Fruit fly (Drosophila melanogaster): ENCODE measurements around the gene Adhr.

The Adhr gene

DNA sequence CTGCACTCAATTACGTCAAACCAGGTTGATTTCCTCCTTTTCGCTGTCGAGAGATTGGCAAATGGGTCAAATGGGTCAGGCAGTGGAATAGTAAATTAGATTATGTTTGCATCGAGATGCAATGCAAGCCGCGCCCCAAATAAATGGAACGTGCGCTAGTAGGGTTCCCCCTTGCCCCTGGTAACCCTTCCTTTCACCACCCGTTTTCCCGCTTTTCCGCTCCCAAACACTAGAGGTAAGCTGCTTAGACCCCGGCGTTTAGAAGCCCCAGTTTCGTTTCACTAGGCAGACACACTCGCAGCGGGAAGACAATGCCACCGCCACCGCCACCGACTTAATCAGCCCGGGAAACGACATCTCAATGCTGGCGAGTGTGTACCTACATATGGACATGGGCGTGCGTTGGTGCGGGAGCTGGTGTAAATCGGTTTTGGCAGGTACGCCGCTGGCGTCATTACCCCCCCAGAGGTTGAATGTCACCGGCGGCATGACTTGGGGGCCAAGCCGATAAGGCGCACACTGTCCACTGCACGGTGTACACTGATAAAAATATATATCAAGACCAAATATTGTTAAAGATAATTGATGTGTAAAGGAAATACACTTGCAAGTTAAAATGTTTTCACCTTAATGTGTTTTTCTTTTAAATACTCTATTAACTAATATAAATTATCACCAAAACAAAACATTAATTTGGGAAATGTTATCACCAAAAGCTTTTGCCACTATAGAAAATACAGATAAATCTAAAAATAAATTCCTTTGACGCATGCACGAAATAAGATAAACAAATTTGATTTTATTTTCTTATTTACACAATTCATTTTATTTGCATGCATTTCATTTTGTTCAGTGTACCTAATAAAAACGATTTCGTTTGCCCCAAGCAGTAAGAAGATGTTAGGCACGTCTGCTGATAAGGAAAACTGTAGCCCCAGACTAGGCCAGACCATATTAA, 2.1 kb upstream of the Adhr start (continued):
- peak; percentile 55 for TF ChIP-seq CG15514 (GFP tag; optimal IDR thresholded peaks at IDR 0.05)
- 0 out of 4 replicates have a peak, but pooled peaks have one; percentile 37 for TF ChIP-seq chinmo (GFP tag; IDR thresholded peaks at IDR 0.05; ENCODE audit: partially characterized antibody)
- TF ChIP-seq onecut (GFP tag; IDR thresholded peaks at IDR 0.05), result peak; percentile 44; the same call in 1 of the 2 replicates
- TF ChIP-seq CG12769 (tag; optimal IDR thresholded peaks at IDR 0.05), result peak; percentile 68
- peak; percentile 66 for TF ChIP-seq CG17568 (GFP tag; optimal IDR thresholded peaks at IDR 0.05)
- no peak for TF ChIP-seq CG2129 (GFP tag; IDR thresholded peaks at IDR 0.05; ENCODE audit: partially characterized antibody)
- TF ChIP-seq Nf-YA (GFP tag; IDR thresholded peaks at IDR 0.05), result 0 out of 2 replicates have a peak, but pooled peaks have one; percentile 8
- no peak for TF ChIP-seq CG5953 (GFP tag; IDR thresholded peaks at IDR 0.05)
- TF ChIP-seq amos (GFP tag; IDR thresholded peaks at IDR 0.05; ENCODE audit: partially characterized antibody), result no peak
- TF ChIP-seq CG6683 (GFP tag; optimal IDR thresholded peaks at IDR 0.05), result peak; percentile 73
- no peak for TF ChIP-seq fd64A (GFP tag; optimal IDR thresholded peaks at IDR 0.05)
- peak; percentile 30; the same call in 1 of the 2 replicates for TF ChIP-seq Ravus (GFP tag; IDR thresholded peaks at IDR 0.05)
- peak; percentile 84 for TF ChIP-seq gcm (GFP tag; optimal IDR thresholded peaks at IDR 0.05)
- no peak for TF ChIP-seq sens-2 (GFP tag; IDR thresholded peaks at IDR 0.05)
- TF ChIP-seq CG7928 (GFP tag; optimal IDR thresholded peaks at IDR 0.05), result peak; percentile 42
- no peak for TF ChIP-seq pum (GFP tag; optimal IDR thresholded peaks at IDR 0.05)
- 0 out of 2 replicates have a peak, but pooled peaks have one; percentile 17 for TF ChIP-seq gsb (GFP tag; IDR thresholded peaks at IDR 0.05)
- TF ChIP-seq ap (GFP tag; IDR thresholded peaks at IDR 0.05), result peak; percentile 58; the same call in 1 of the 2 replicates
- peak; percentile 53 for TF ChIP-seq CG30020 (tag; optimal IDR thresholded peaks at IDR 0.05)
- TF ChIP-seq bowl (GFP tag; IDR thresholded peaks at IDR 0.05), result no peak
- peak; percentile 95 for TF ChIP-seq CG2678 (tag; optimal IDR thresholded peaks at IDR 0.05)
- TF ChIP-seq CG15011 (GFP tag; optimal IDR thresholded peaks at IDR 0.05), result peak; percentile 80
- peak; percentile 91 for TF ChIP-seq CG12391 (tag; optimal IDR thresholded peaks at IDR 0.05)
- no peak for TF ChIP-seq CG16813 (GFP tag; IDR thresholded peaks at IDR 0.05; ENCODE audit: partially characterized antibody)
- TF ChIP-seq CG32767 (GFP tag; IDR thresholded peaks at IDR 0.05), result peak; percentile 69; the same call in 1 of the 2 replicates
- peak; percentile 59 for TF ChIP-seq sd (tag; optimal IDR thresholded peaks at IDR 0.05)
- peak; percentile 62 for TF ChIP-seq Bteb2 (GFP tag; optimal IDR thresholded peaks at IDR 0.05)
- peak; percentile 86 for TF ChIP-seq dmrt11E (tag; optimal IDR thresholded peaks at IDR 0.05)
- no peak for TF ChIP-seq Lim3 (GFP tag; IDR thresholded peaks at IDR 0.05)
- peak; percentile 42 for TF ChIP-seq CG13894 (tag; optimal IDR thresholded peaks at IDR 0.05)
- TF ChIP-seq CG1647 (GFP tag; optimal IDR thresholded peaks at IDR 0.05), result no peak
- TF ChIP-seq NK7.1 (GFP tag; optimal IDR thresholded peaks at IDR 0.05), result no peak
- peak; percentile 36 for TF ChIP-seq Myb (GFP tag; optimal IDR thresholded peaks at IDR 0.05)
- peak; percentile 91 for TF ChIP-seq CG2712 (tag; optimal IDR thresholded peaks at IDR 0.05)
- peak; percentile 2 for TF ChIP-seq grn (GFP tag; optimal IDR thresholded peaks at IDR 0.05)
- TF ChIP-seq vfl (GFP tag; optimal IDR thresholded peaks at IDR 0.05), result peak; percentile 39
- no peak for TF ChIP-seq Dip2 (GFP tag; IDR thresholded peaks at IDR 0.05)
- TF ChIP-seq CG17612 (GFP tag; IDR thresholded peaks at IDR 0.05), result no peak
- peak; percentile 9; the same call in 1 of the 2 replicates for TF ChIP-seq CG4730 (GFP tag; IDR thresholded peaks at IDR 0.05)
- TF ChIP-seq Poxn (GFP tag; IDR thresholded peaks at IDR 0.05), result no peak
- TF ChIP-seq CG32772 (GFP tag; IDR thresholded peaks at IDR 0.05), result peak; percentile 67
- TF ChIP-seq corto (GFP tag; optimal IDR thresholded peaks at IDR 0.05), result peak; percentile 45
- TF ChIP-seq CG10274 (GFP tag; optimal IDR thresholded peaks at IDR 0.05), result peak; percentile 55
- TF ChIP-seq Ets65A (GFP tag), result peak; percentile 25
- no peak for TF ChIP-seq yki (optimal IDR thresholded peaks at IDR 0.05)
- peak; percentile 57 for TF ChIP-seq CG9932 (GFP tag; IDR thresholded peaks at IDR 0.05)
- TF ChIP-seq Taf1 (GFP tag; IDR thresholded peaks at IDR 0.05), result peak; percentile 48
- peak; percentile 6; the same call in 1 of the 3 replicates for TF ChIP-seq C15 (GFP tag; IDR thresholded peaks at IDR 0.05)
